Fruit fly (Drosophila melanogaster): Measurements from ENCODE around the gene bur.

DNA sequence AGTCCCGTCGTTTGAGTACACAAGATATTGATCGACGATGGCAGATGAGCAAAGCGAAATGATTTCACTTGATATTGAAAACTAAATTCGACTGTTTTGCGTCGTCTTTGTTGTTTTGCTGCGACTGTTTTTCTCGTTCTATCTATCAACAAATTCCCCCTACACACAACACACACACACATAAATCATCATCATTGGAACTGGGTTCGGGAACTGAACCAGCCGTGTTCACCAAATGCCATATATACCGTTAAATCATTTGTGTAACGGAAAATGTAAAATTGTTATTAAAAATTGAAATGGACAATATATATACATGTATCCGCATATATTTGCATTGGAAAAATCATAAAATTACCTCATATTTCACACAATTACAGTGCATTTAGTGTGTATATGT, 40.9 kb upstream of the bur start, which contains the start of gene Atg18b:
- TF ChIP-seq CG9948 (tag; optimal IDR thresholded peaks at IDR 0.05) (no peak), CG13204 (GFP tag; optimal IDR thresholded peaks at IDR 0.05) (no peak), EcR (GFP tag; optimal IDR thresholded peaks at IDR 0.05) (no peak), CG10348 (GFP tag; IDR thresholded peaks at IDR 0.05) (no peak), rn (GFP tag; IDR thresholded peaks at IDR 0.05) (no peak), CG12605 (GFP tag; IDR thresholded peaks at IDR 0.05) (no peak), CG32121 (GFP tag; IDR thresholded peaks at IDR 0.05) (no peak)
